Worm (Caenorhabditis elegans): ENCODE measurements around the gene srh-142.

ce11 chrV:16470916-16471315 lies 10.2 kb upstream of the srh-142 start, which contains the start of gene srh-138:
- TF ChIP-seq unc-62 (GFP tag; optimal IDR thresholded peaks at IDR 0.05), result no peak
- no peak for TF ChIP-seq pha-4 (tag; optimal IDR thresholded peaks at IDR 0.05)
- no peak for TF ChIP-seq ztf-11 (tag; optimal IDR thresholded peaks at IDR 0.05)
- TF ChIP-seq snpc-4 (tag; optimal IDR thresholded peaks at IDR 0.05), result no peak
- TF ChIP-seq mep-1 (tag; optimal IDR thresholded peaks at IDR 0.05), result no peak
- TF ChIP-seq sem-2 (GFP tag; optimal IDR thresholded peaks at IDR 0.05), result no peak
- TF ChIP-seq elt-3 (tag; optimal IDR thresholded peaks at IDR 0.05), result no peak
- no peak for TF ChIP-seq blmp-1 (tag; optimal IDR thresholded peaks at IDR 0.05)
- no peak for TF ChIP-seq ham-2 (GFP tag; optimal IDR thresholded peaks at IDR 0.05)

Measured in whole organism, mixed stage, embryonic.